Worm (Caenorhabditis elegans): ENCODE results near the gene grl-28.

DNA sequence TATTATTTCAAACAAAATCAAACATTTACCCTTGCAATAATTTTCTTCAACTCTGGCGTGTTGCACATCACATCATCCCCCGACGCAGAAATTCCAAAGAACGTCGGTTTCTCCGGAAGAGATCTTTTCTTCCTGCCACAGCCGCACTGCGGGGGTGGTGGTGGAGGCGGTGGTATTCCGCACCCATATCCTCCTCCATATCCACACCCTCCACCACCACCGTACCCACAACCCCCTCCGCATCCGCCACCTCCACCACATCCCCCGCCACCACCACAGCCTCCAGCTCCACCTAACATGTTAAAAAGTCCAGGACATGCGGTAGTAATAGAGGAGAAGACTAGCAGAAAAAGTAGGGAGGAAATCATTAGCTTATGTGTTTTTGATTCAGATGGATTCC, 3.2 kb upstream of the grl-28 start, which contains the start of gene grl-29:
- TF ChIP-seq med-1 (GFP tag; optimal IDR thresholded peaks at IDR 0.05; ENCODE audit: insufficient read depth) (no peak), ref-1 (GFP tag; conservative IDR thresholded peaks at IDR 0.05) (no peak), flt-1 (GFP tag; IDR thresholded peaks at IDR 0.05) (no peak), ztf-23 (GFP tag; IDR thresholded peaks at IDR 0.05) (0 out of 2 replicates have a peak, but pooled peaks have one; percentile 19), klf-2 (GFP tag; conservative IDR thresholded peaks at IDR 0.05) (no peak), ztf-29 (GFP tag; IDR thresholded peaks at IDR 0.05) (no peak), T22C8.4 (GFP tag; IDR thresholded peaks at IDR 0.05) (no peak)

Measured in whole organism, midembryonic.